Worm (Caenorhabditis elegans) whole organism, L1 larva: ENCODE data around the gene ZK686.6.

Experiments
- C34B4.2 ChIP-seq: sonication (generic microtip); optimal IDR thresholded peaks from 2 replicates; lab custom pipeline; 2017; ENCODE audit warnings: mild to moderate bottlenecking, missing genetic modification characterization, missing compliant biosample characterization
- F16B12.6 ChIP-seq: fragments of 150-350 bp; optimal IDR thresholded peaks from 2 replicates; lab custom pipeline; 2014; ENCODE audit warnings: missing biosample characterization, missing genetic modification characterization
- Y116A8C.19 ChIP-seq: sonication (generic microtip); optimal IDR thresholded peaks from 2 replicates; lab custom pipeline; 2016; ENCODE audit warnings: missing compliant biosample characterization, missing genetic modification characterization, borderline replicate concordance
- aly-2 ChIP-seq: fragments of 150-350 bp; optimal IDR thresholded peaks from 2 replicates; lab custom pipeline; 2014; ENCODE audit warnings: missing biosample characterization, missing genetic modification characterization
- blmp-1 ChIP-seq: fragments of 150-350 bp; optimal IDR thresholded peaks from 2 replicates; lab custom pipeline; 2014; ENCODE audit warnings: missing biosample characterization, missing genetic modification characterization
- ceh-82 ChIP-seq, 3 experiments: fragments of 150-350 bp in 1 of 3; sonication (generic microtip) in 2 of 3; optimal IDR thresholded peaks; 2 replicates each; lab custom pipeline; 2014 to 2017; ENCODE audit warnings: missing biosample characterization in 3 of 3, missing genetic modification characterization in 3 of 3
- ceh-90 ChIP-seq: sonication (generic microtip); optimal IDR thresholded peaks from 2 replicates; lab custom pipeline; 2016; ENCODE audit warnings: missing genetic modification characterization, missing compliant biosample characterization
- dsc-1 ChIP-seq: sonication (generic microtip); optimal IDR thresholded peaks from 2 replicates; lab custom pipeline; 2016; ENCODE audit warnings: mild to moderate bottlenecking, missing genetic modification characterization, missing compliant biosample characterization
- egl-13 ChIP-seq: sonication (generic microtip); optimal IDR thresholded peaks from 2 replicates; lab custom pipeline; 2016; ENCODE audit warnings: missing genotype, missing genetic modification reagents, missing genetic modification characterization, missing compliant biosample characterization
- ets-5 ChIP-seq: fragments of 200-800 bp; sonication (Bioruptor generic); IDR thresholded peaks from 2 replicates; pipeline ENCODE4 v1.3.6; 2022; ENCODE audit warnings: missing genetic modification characterization, missing compliant biosample characterization
- grh-1 ChIP-seq: fragments of 200-800 bp; sonication (Bioruptor generic); IDR thresholded peaks from 2 replicates; pipeline ENCODE4 v1.3.6; 2022; ENCODE audit warnings: missing genetic modification reagents, missing genetic modification characterization, missing compliant biosample characterization
- hlh-17 ChIP-seq: fragments of 200-800 bp; sonication (Bioruptor generic); optimal IDR thresholded peaks from 2 replicates; lab custom pipeline; 2018; ENCODE audit warnings: missing genetic modification characterization, mild to moderate bottlenecking, missing compliant biosample characterization, moderate library complexity, borderline replicate concordance
- hlh-4 ChIP-seq: sonication (generic microtip); optimal IDR thresholded peaks from 2 replicates; lab custom pipeline; 2016; ENCODE audit warnings: mild to moderate bottlenecking, missing genetic modification characterization, missing compliant biosample characterization
- hpl-2 ChIP-seq: fragments of 150-350 bp; optimal IDR thresholded peaks from 2 replicates; lab custom pipeline; 2014; ENCODE audit warnings: missing biosample characterization, missing genetic modification reagents, missing genetic modification characterization
- irx-1 ChIP-seq: sonication (generic microtip); optimal IDR thresholded peaks from 2 replicates; lab custom pipeline; 2016; ENCODE audit warnings: missing genetic modification characterization, missing compliant biosample characterization
- lin-39 ChIP-seq: fragments of 150-350 bp; optimal IDR thresholded peaks from 2 replicates; lab custom pipeline; 2014; ENCODE audit warnings: missing biosample characterization, missing genetic modification reagents, missing genetic modification characterization
- mab-9 ChIP-seq: fragments of 200-800 bp; sonication (Bioruptor generic); IDR thresholded peaks from 2 replicates; pipeline ENCODE4 v1.3.6; 2022; ENCODE audit warnings: missing genetic modification reagents, missing genetic modification characterization, missing compliant biosample characterization
- mdl-1 ChIP-seq, 2 experiments: fragments of 150-350 bp; optimal IDR thresholded peaks; 2 replicates each; lab custom pipeline; 2014 to 2017; ENCODE audit warnings: missing biosample characterization in 2 of 2, missing genetic modification characterization in 2 of 2, inconsistent platforms in 1 of 2
- mef-2 ChIP-seq: fragments of 150-350 bp; optimal IDR thresholded peaks from 2 replicates; lab custom pipeline; 2014; ENCODE audit warnings: missing biosample characterization, missing genetic modification characterization
- nhr-11 ChIP-seq: fragments of 150-350 bp; optimal IDR thresholded peaks from 2 replicates; lab custom pipeline; 2014; ENCODE audit warnings: missing biosample characterization, missing genetic modification characterization
- nhr-19 ChIP-seq: fragments of 200-800 bp; sonication (Bioruptor generic); conservative IDR thresholded peaks from 2 replicates; pipeline ENCODE4 v1.3.6; 2022; ENCODE audit warnings: missing genetic modification characterization, missing compliant biosample characterization
- nhr-237 ChIP-seq: fragments of 150-350 bp; optimal IDR thresholded peaks from 2 replicates; lab custom pipeline; 2014; ENCODE audit warnings: missing biosample characterization, missing genetic modification characterization
- nhr-71 ChIP-seq: sonication (generic microtip); optimal IDR thresholded peaks from 2 replicates; lab custom pipeline; 2016; ENCODE audit warnings: mild to moderate bottlenecking, missing genetic modification characterization, moderate library complexity, missing compliant biosample characterization
- nhr-76 ChIP-seq: sonication (generic microtip); optimal IDR thresholded peaks from 2 replicates; lab custom pipeline; 2017; ENCODE audit warnings: missing biosample characterization, missing genetic modification characterization
- nhr-77 ChIP-seq: fragments of 150-350 bp; optimal IDR thresholded peaks from 2 replicates; lab custom pipeline; 2014; ENCODE audit warnings: missing biosample characterization, missing genetic modification characterization
- nhr-85 ChIP-seq: sonication (generic microtip); peaks from one replicate; lab custom pipeline; 2016; ENCODE audit warnings: missing genetic modification characterization, inconsistent platforms, missing compliant biosample characterization
- pag-3 ChIP-seq: sonication (generic microtip); optimal IDR thresholded peaks from 2 replicates; lab custom pipeline; 2017; ENCODE audit warnings: missing genetic modification characterization, mild to moderate bottlenecking, missing compliant biosample characterization, antibody characterized with exemption, borderline replicate concordance; ENCODE audit not compliant: insufficient read depth
- pax-3 ChIP-seq: fragments of 200-800 bp; sonication (Bioruptor generic); optimal IDR thresholded peaks from 2 replicates; lab custom pipeline; 2018; ENCODE audit warnings: mild to moderate bottlenecking, missing genetic modification characterization, moderate library complexity, missing compliant biosample characterization
- pqm-1 ChIP-seq: sonication (generic microtip); optimal IDR thresholded peaks from 3 replicates; lab custom pipeline; 2017; ENCODE audit warnings: missing biosample characterization, missing genetic modification characterization
- rnt-1 ChIP-seq: sonication (generic microtip); optimal IDR thresholded peaks from 2 replicates; lab custom pipeline; 2016; ENCODE audit warnings: mild to moderate bottlenecking, missing genetic modification characterization, moderate library complexity, missing compliant biosample characterization
- sox-4 ChIP-seq: sonication (generic microtip); optimal IDR thresholded peaks from 2 replicates; lab custom pipeline; 2016; ENCODE audit warnings: missing genetic modification characterization, missing compliant biosample characterization
- sptf-1 ChIP-seq: fragments of 150-350 bp; optimal IDR thresholded peaks from 2 replicates; lab custom pipeline; 2014; ENCODE audit warnings: missing biosample characterization, missing genetic modification characterization
- sup-37 ChIP-seq: fragments of 200-800 bp; sonication (Bioruptor generic); optimal IDR thresholded peaks from 2 replicates; lab custom pipeline; 2018; ENCODE audit warnings: mild to moderate bottlenecking, missing genetic modification characterization, missing compliant biosample characterization
- swsn-7 ChIP-seq: sonication (generic microtip); optimal IDR thresholded peaks from 2 replicates; lab custom pipeline; 2016; ENCODE audit warnings: missing genetic modification characterization, missing compliant biosample characterization
- unc-62 ChIP-seq: fragments of 150-350 bp; optimal IDR thresholded peaks from 2 replicates; lab custom pipeline; 2014; ENCODE audit warnings: missing biosample characterization, missing genetic modification reagents, missing genetic modification characterization
- vab-15 ChIP-seq: sonication (generic microtip); optimal IDR thresholded peaks from 2 replicates; lab custom pipeline; 2017; ENCODE audit warnings: missing genotype, mild to moderate bottlenecking, missing genetic modification characterization, missing compliant biosample characterization
- xbp-1 ChIP-seq: sonication (generic microtip); optimal IDR thresholded peaks from 2 replicates; lab custom pipeline; 2016; ENCODE audit warnings: missing genetic modification characterization, missing compliant biosample characterization
- zag-1 ChIP-seq: fragments of 150-350 bp; optimal IDR thresholded peaks from 2 replicates; lab custom pipeline; 2014; ENCODE audit warnings: missing biosample characterization, missing genetic modification characterization
- ztf-11 ChIP-seq, 2 experiments: sonication (generic microtip); optimal IDR thresholded peaks; 2 replicates each; lab custom pipeline; 2016 to 2017; ENCODE audit warnings: missing genetic modification characterization in 2 of 2, missing biosample characterization in 1 of 2, missing compliant biosample characterization in 1 of 2
- ztf-4 ChIP-seq: fragments of 150-350 bp; optimal IDR thresholded peaks from 2 replicates; lab custom pipeline; 2014; ENCODE audit warnings: missing biosample characterization, missing genetic modification characterization

ZK686.6 gene

DNA sequence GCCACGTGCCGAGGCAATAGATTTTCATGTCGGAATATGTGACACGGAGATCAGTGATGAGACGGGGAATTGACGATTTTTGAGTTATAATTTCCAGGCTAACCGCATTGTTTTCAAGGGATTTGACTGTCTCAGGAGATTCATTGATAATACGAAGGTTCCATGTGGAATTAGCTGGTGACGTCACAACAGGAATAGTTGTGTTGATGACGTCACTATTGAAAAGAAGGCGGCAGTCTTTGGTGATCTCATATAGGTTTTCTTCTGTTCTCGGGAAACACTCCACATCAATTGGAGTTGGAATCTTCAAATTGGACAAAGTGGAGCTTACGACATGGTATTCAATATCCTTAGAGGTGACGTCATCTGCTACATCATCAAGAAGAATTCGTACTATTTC lies 29.6 kb downstream of the ZK686.6 start:
- no peak for TF ChIP-seq C34B4.2 (tag; lab: Kevin White, UChicago)
- no peak for TF ChIP-seq ets-5 (GFP tag; lab: Robert Waterston, UW)
- TF ChIP-seq rnt-1 (tag; lab: Kevin White, UChicago) = no peak
- TF ChIP-seq pag-3 (tag; lab: Kevin White, UChicago) = no peak
- no peak for TF ChIP-seq ztf-11 (tag; optimal IDR thresholded peaks at IDR 0.05; lab: Kevin White, UChicago)
- no peak for TF ChIP-seq zag-1 (tag; lab: Kevin White, UChicago)
- no peak for TF ChIP-seq nhr-237
- TF ChIP-seq Y116A8C.19 = no peak

DNA sequence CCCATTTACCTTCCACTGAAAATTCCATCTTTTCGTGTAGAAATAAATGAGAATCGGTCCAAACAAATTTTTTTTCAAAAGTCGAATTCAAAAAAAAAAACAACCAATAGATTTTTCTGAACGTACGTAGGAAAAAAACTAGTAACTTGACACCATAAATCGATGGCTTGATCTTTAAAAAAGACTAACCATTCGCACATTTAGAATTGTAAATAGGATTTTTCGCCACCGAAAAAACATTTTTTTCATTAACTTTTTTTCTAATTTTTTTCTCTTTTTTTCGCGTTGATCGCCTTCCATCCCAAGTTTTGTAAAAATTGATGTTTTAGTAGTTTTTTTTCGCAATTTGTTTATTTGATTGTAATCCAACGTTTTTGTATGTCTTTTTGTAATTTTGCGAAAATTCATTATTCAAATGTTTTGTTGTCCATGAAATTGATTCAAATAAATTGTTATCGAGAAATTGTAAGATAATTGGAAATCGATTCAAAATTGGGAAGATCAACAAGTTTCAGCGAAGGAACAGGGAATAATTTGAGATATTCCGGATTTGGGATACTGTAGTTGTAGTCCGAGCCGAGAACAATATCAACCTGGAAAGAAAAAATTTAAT lies 35.0 kb downstream of the ZK686.6 start:
- TF ChIP-seq blmp-1 = no peak
- TF ChIP-seq unc-62 (GFP tag; lab: Kevin White, UChicago) = no peak
- no peak for TF ChIP-seq sptf-1 (tag; lab: Kevin White, UChicago)
- no peak for TF ChIP-seq sup-37 (GFP tag; lab: Kevin White, UChicago)
- no peak for TF ChIP-seq pqm-1 (tag; lab: Kevin White, UChicago)
- TF ChIP-seq swsn-7 (tag; lab: Kevin White, UChicago) = no peak
- no peak for TF ChIP-seq irx-1 (tag; lab: Kevin White, UChicago)
- no peak; the same call in 1 of the 2 replicates for TF ChIP-seq nhr-19 (GFP tag; lab: Robert Waterston, UW)
- peak; percentile 65 for TF ChIP-seq nhr-85 (tag; lab: Kevin White, UChicago)
- TF ChIP-seq hlh-17 (GFP tag; lab: Kevin White, UChicago) = no peak
- TF ChIP-seq ztf-4 = peak; percentile 40
- peak; percentile 40 for TF ChIP-seq aly-2 (tag; lab: Kevin White, UChicago)
- no peak for TF ChIP-seq hlh-4
- no peak for TF ChIP-seq pax-3 (tag; lab: Kevin White, UChicago)

DNA sequence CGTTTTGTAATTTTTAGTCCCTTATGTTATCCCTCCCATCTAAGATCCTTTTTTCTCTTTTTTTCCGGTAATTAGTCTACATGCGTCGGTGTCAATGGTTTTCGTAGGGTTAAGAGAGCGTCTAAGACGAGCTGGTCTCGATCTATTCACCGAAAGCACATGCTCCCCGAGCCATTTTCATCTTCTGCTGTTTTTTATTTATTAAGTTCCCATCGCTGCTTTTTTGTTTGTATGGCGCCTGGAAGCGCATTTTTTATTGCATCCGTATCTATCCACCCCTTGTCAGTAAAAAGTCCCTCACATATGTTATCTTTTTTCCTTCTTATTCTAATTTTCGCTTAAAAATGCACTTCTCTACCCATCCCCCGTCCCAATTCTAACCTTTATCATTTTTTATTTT lies 36.0 kb downstream of the ZK686.6 start:
- no peak for TF ChIP-seq Y116A8C.19
- TF ChIP-seq unc-62 (GFP tag; lab: Kevin White, UChicago) = no peak
- TF ChIP-seq nhr-19 (GFP tag; lab: Robert Waterston, UW) = no peak
- TF ChIP-seq sox-4 (tag; lab: Kevin White, UChicago) = no peak
- TF ChIP-seq ztf-11 (tag; optimal IDR thresholded peaks at IDR 0.05; lab: Kevin White, UChicago) = no peak
- TF ChIP-seq ceh-90 (tag; lab: Kevin White, UChicago) = no peak
- TF ChIP-seq ets-5 (GFP tag; lab: Robert Waterston, UW) = no peak
- TF ChIP-seq lin-39 = no peak
- no peak for TF ChIP-seq nhr-77 (tag; lab: Kevin White, UChicago)
- TF ChIP-seq egl-13 (tag; lab: Kevin White, UChicago) = no peak
- TF ChIP-seq hlh-4 = no peak
- TF ChIP-seq sup-37 (GFP tag; lab: Kevin White, UChicago) = no peak
- no peak for TF ChIP-seq hpl-2 (GFP tag; lab: Kevin White, UChicago)
- TF ChIP-seq mdl-1 (tag; optimal IDR thresholded peaks at IDR 0.05; lab: Kevin White, UChicago) = no peak
- no peak for TF ChIP-seq sptf-1 (tag; lab: Kevin White, UChicago)
- TF ChIP-seq aly-2 (tag; lab: Kevin White, UChicago) = no peak
- no peak for TF ChIP-seq F16B12.6 (tag; lab: Kevin White, UChicago)
- TF ChIP-seq mef-2 (tag; lab: Kevin White, UChicago) = no peak
- no peak for TF ChIP-seq ceh-82 (tag; optimal IDR thresholded peaks at IDR 0.05; lab: Kevin White, UChicago)

DNA sequence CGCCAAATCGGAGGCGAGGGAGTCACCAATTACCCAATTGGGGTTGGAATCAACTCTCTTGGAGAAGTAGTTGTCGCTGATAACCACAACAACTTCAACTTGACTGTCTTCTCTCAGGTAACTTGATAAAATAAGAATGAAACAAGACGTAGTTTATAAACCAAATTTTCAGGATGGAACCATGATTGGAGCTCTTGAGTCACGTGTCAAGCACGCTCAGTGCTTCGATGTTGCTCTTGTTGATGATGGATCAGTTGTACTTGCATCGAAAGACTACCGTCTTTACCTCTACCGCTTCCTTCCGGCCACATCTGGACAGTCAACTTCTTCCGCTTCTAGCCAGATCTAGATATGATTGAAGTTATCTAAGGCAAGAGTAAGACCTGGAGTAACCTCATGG lies 36.8 kb downstream of the ZK686.6 start:
- no peak for TF ChIP-seq mab-9 (GFP tag; lab: Robert Waterston, UW)
- TF ChIP-seq rnt-1 (tag; lab: Kevin White, UChicago) = no peak

DNA sequence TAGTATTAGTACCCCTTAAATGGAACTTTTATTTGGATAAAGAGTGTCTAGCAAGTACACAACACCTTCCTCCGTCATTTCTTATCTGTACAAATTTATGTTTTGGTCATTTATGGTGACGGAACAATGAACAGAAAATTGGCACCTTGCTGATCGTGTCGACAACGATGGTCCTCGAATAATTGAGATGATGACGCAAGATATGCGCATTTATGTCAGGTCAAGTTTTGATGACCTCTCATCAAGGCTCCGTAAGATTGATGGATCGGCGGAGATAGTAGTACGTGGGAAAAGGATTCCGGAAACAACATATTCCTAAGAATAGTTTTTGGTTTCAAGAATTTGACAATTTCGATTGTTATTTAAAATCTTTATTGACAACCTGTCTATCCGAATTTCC lies 38.7 kb downstream of the ZK686.6 start:
- no peak for TF ChIP-seq ztf-11 (tag; optimal IDR thresholded peaks at IDR 0.05; lab: Kevin White, UChicago)
- TF ChIP-seq rnt-1 (tag; lab: Kevin White, UChicago) = no peak
- no peak for TF ChIP-seq grh-1 (GFP tag; lab: Robert Waterston, UW)
- TF ChIP-seq vab-15 (tag; lab: Kevin White, UChicago) = no peak
- no peak for TF ChIP-seq pag-3 (tag; lab: Kevin White, UChicago)
- no peak for TF ChIP-seq xbp-1
- no peak for TF ChIP-seq nhr-85 (tag; lab: Kevin White, UChicago)
- TF ChIP-seq nhr-76 (tag; lab: Kevin White, UChicago) = no peak
- TF ChIP-seq nhr-71 = no peak
- TF ChIP-seq nhr-11 (tag; lab: Kevin White, UChicago) = no peak
- no peak for TF ChIP-seq dsc-1 (tag; lab: Kevin White, UChicago)
- TF ChIP-seq pax-3 (tag; lab: Kevin White, UChicago) = no peak
- TF ChIP-seq hlh-17 (GFP tag; lab: Kevin White, UChicago) = no peak
